Worm (Caenorhabditis elegans) whole organism, late embryonic: ENCODE measurements around the gene K01A12.3.

ENCODE experiments used
- C08G9.2 ChIP-seq: sonication (generic microtip); optimal IDR thresholded peaks from 2 replicates; lab custom pipeline; 2016; ENCODE audit warnings: mild to moderate bottlenecking, missing genetic modification characterization, moderate library complexity, missing compliant biosample characterization
- C38D4.7 ChIP-seq: fragments of 200-800 bp; sonication (Bioruptor generic); optimal IDR thresholded peaks from 2 replicates; lab custom pipeline; 2018; ENCODE audit warnings: mild to moderate bottlenecking, missing genetic modification characterization, moderate library complexity, missing compliant biosample characterization
- K09A11.1 ChIP-seq: sonication (generic microtip); optimal IDR thresholded peaks from 2 replicates; lab custom pipeline; 2017; ENCODE audit warnings: antibody characterized with exemption, mild to moderate bottlenecking, missing genetic modification characterization, missing compliant biosample characterization; ENCODE audit not compliant: insufficient read depth
- T23F11.4 ChIP-seq: fragments of 200-800 bp; sonication (Bioruptor generic); optimal IDR thresholded peaks from 2 replicates; lab custom pipeline; 2018; ENCODE audit warnings: mild to moderate bottlenecking, missing genetic modification characterization, missing compliant biosample characterization
- ahr-1 ChIP-seq: sonication (generic microtip); optimal IDR thresholded peaks from 2 replicates; lab custom pipeline; 2016; ENCODE audit warnings: missing genetic modification characterization, missing compliant biosample characterization
- ama-1 ChIP-seq: fragments of 150-350 bp; optimal IDR thresholded peaks from 2 replicates; lab custom pipeline; 2014
- ceh-14 ChIP-seq: sonication (generic microtip); optimal IDR thresholded peaks from 2 replicates; lab custom pipeline; 2016; ENCODE audit warnings: missing genotype, missing genetic modification characterization, missing compliant biosample characterization
- ceh-18 ChIP-seq: sonication (generic microtip); optimal IDR thresholded peaks from 2 replicates; lab custom pipeline; 2016; ENCODE audit warnings: missing genetic modification characterization, missing compliant biosample characterization
- ceh-22 ChIP-seq: sonication (generic microtip); optimal IDR thresholded peaks from 2 replicates; lab custom pipeline; 2017; ENCODE audit warnings: missing biosample characterization, missing genetic modification characterization
- ceh-24 ChIP-seq: sonication (generic microtip); optimal IDR thresholded peaks from 2 replicates; lab custom pipeline; 2016; ENCODE audit warnings: mild to moderate bottlenecking, missing genetic modification characterization, missing compliant biosample characterization
- ceh-30 ChIP-seq: fragments of 150-350 bp; optimal IDR thresholded peaks from 2 replicates; lab custom pipeline; 2014; ENCODE audit warnings: missing biosample characterization, missing genetic modification characterization
- ceh-34 ChIP-seq: sonication (generic microtip); optimal IDR thresholded peaks from 2 replicates; lab custom pipeline; 2016; ENCODE audit warnings: mild to moderate bottlenecking, missing genetic modification characterization, missing compliant biosample characterization
- eyg-1 ChIP-seq: sonication (generic microtip); optimal IDR thresholded peaks from 2 replicates; lab custom pipeline; 2016; ENCODE audit warnings: missing genotype, missing genetic modification characterization, missing compliant biosample characterization
- fax-1 ChIP-seq: sonication (generic microtip); optimal IDR thresholded peaks from 2 replicates; lab custom pipeline; 2016; ENCODE audit warnings: missing genotype, missing genetic modification characterization, missing compliant biosample characterization
- fkh-6 ChIP-seq: sonication (generic microtip); optimal IDR thresholded peaks from 2 replicates; lab custom pipeline; 2016; ENCODE audit warnings: missing genetic modification characterization, missing compliant biosample characterization
- hlh-13 ChIP-seq: fragments of 200-800 bp; sonication (Bioruptor generic); optimal IDR thresholded peaks from 2 replicates; lab custom pipeline; 2018; ENCODE audit warnings: mild to moderate bottlenecking, missing genetic modification characterization, missing compliant biosample characterization
- hlh-30 ChIP-seq: sonication (generic microtip); optimal IDR thresholded peaks from 2 replicates; lab custom pipeline; 2017; ENCODE audit warnings: antibody characterized with exemption, missing genetic modification characterization, missing compliant biosample characterization; ENCODE audit not compliant: insufficient read depth
- hlh-8 ChIP-seq: sonication (generic microtip); optimal IDR thresholded peaks from 2 replicates; lab custom pipeline; 2016; ENCODE audit warnings: missing genotype, missing genetic modification characterization, missing compliant biosample characterization
- lim-6 ChIP-seq: sonication (generic microtip); optimal IDR thresholded peaks from 2 replicates; lab custom pipeline; 2016; ENCODE audit warnings: missing genetic modification characterization, missing compliant biosample characterization
- madf-2 ChIP-seq: sonication (generic microtip); optimal IDR thresholded peaks from 2 replicates; lab custom pipeline; 2017; ENCODE audit warnings: missing genetic modification characterization, missing compliant biosample characterization
- mec-3 ChIP-seq: sonication (generic microtip); optimal IDR thresholded peaks from 2 replicates; lab custom pipeline; 2016; ENCODE audit warnings: borderline replicate concordance, missing genetic modification characterization, missing compliant biosample characterization
- nfya-1 ChIP-seq: sonication (generic microtip); optimal IDR thresholded peaks from 2 replicates; lab custom pipeline; 2017; ENCODE audit warnings: missing genetic modification characterization, mild to moderate bottlenecking, missing compliant biosample characterization, antibody characterized with exemption, moderate library complexity
- nhr-11 ChIP-seq: fragments of 150-350 bp; optimal IDR thresholded peaks from 2 replicates; lab custom pipeline; 2014; ENCODE audit warnings: missing biosample characterization, missing genetic modification characterization
- pag-3 ChIP-seq: sonication (generic microtip); optimal IDR thresholded peaks from 2 replicates; lab custom pipeline; 2016; ENCODE audit warnings: missing compliant biosample characterization, missing genetic modification characterization, borderline replicate concordance
- pha-2 ChIP-seq: sonication (generic microtip); optimal IDR thresholded peaks from 2 replicates; lab custom pipeline; 2017; ENCODE audit warnings: mild to moderate bottlenecking, missing genetic modification characterization, missing compliant biosample characterization
- pqm-1 ChIP-seq: sonication (generic microtip); optimal IDR thresholded peaks from 2 replicates; lab custom pipeline; 2016; ENCODE audit warnings: missing genetic modification characterization, missing compliant biosample characterization
- pros-1 ChIP-seq: fragments of 150-350 bp; optimal IDR thresholded peaks from 2 replicates; lab custom pipeline; 2014; ENCODE audit warnings: missing biosample characterization, missing genetic modification reagents, missing genetic modification characterization
- ref-2 ChIP-seq: sonication (generic microtip); optimal IDR thresholded peaks from 2 replicates; lab custom pipeline; 2016; ENCODE audit warnings: missing genetic modification characterization, missing compliant biosample characterization
- rnt-1 ChIP-seq: sonication (generic microtip); optimal IDR thresholded peaks from 2 replicates; lab custom pipeline; 2016; ENCODE audit warnings: missing genetic modification characterization, missing compliant biosample characterization
- sox-2 ChIP-seq: fragments of 200-800 bp; sonication (Bioruptor generic); IDR thresholded peaks from 2 replicates; pipeline ENCODE4 v1.3.6; 2022; ENCODE audit warnings: missing genetic modification reagents, missing genetic modification characterization, missing compliant biosample characterization
- sox-4 ChIP-seq: sonication (generic microtip); optimal IDR thresholded peaks from 2 replicates; lab custom pipeline; 2017; ENCODE audit warnings: mild to moderate bottlenecking, missing genetic modification characterization, inconsistent platforms, missing compliant biosample characterization
- ttx-3 ChIP-seq: sonication (generic microtip); optimal IDR thresholded peaks from 2 replicates; lab custom pipeline; 2016; ENCODE audit warnings: missing genetic modification reagents, missing genetic modification characterization, missing compliant biosample characterization
- unc-42 ChIP-seq: sonication (generic microtip); optimal IDR thresholded peaks from 2 replicates; lab custom pipeline; 2016; ENCODE audit warnings: missing genotype, missing genetic modification characterization, missing compliant biosample characterization
- unc-55 ChIP-seq: sonication (generic microtip); optimal IDR thresholded peaks from 2 replicates; lab custom pipeline; 2017; ENCODE audit warnings: missing biosample characterization, missing genetic modification reagents, missing genetic modification characterization
- unc-86 ChIP-seq: sonication (generic microtip); optimal IDR thresholded peaks from 2 replicates; lab custom pipeline; 2016; ENCODE audit warnings: missing genetic modification characterization, missing compliant biosample characterization

The K01A12.3 gene

DNA sequence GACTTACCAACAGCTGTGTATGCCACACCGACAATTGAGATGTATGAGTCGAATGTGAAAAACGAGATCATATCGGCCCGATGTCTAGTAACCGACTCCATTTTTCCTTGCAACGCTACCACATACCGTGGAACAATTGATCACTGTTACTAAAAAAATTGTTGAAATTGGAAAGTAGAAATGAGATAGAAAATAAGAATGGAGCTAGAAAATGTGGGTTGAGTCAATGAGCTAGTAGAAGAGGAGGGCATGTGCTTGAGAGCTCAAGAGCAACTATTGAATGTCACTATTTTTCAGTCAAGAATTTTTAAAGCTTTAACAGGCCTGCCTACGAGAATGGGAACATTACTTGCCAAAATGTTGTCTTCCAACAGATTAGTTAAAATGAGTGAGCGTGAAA is at the start of gene K01A12.3:
TSS of gene K01A12.3 (minus strand) at position 101 of the 400 bp plus-strand sequence.
- TF ChIP-seq T23F11.4 (GFP tag; lab: Kevin White, UChicago) (no peak), K09A11.1 (no peak), sox-2 (no peak), pag-3 (no peak), pros-1 (tag; lab: Kevin White, UChicago) (no peak), mec-3 (tag; lab: Kevin White, UChicago) (no peak), fkh-6 (tag; lab: Kevin White, UChicago) (no peak), C38D4.7 (no peak), unc-42 (tag; lab: Kevin White, UChicago) (no peak), ceh-34 (tag; lab: Kevin White, UChicago) (no peak), ttx-3 (tag; lab: Kevin White, UChicago) (no peak), ceh-18 (no peak), ama-1 (lab: Kevin White, UChicago) (no peak), nhr-11 (no peak), eyg-1 (tag; lab: Kevin White, UChicago) (no peak), madf-2 (tag; lab: Kevin White, UChicago) (no peak), pha-2 (tag; lab: Kevin White, UChicago) (no peak)

DNA sequence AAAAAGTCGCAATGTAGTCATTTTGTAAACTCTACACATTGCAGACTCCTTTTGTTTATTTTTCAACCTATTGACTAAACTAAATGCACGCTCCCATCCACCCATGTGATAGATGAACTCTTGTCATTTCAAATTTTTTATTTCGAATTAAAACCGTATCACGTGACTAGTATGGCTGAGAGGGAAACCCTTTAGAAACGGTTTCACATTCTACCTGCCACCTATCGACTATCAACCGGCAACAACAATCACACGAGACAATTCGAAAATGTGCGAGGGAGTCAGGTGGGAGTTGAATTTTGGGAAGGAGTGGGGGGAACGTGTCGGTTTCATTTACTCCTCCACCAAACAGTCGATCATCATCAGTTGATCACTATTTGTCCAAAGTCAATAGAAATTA is 49.5 kb upstream of the K01A12.3 start:
- TF ChIP-seq hlh-30 (tag; lab: Kevin White, UChicago): peak; percentile 68
- TF ChIP-seq ceh-14 (tag; lab: Kevin White, UChicago): no peak
- TF ChIP-seq, all 69 proteins: peak for 1

DNA sequence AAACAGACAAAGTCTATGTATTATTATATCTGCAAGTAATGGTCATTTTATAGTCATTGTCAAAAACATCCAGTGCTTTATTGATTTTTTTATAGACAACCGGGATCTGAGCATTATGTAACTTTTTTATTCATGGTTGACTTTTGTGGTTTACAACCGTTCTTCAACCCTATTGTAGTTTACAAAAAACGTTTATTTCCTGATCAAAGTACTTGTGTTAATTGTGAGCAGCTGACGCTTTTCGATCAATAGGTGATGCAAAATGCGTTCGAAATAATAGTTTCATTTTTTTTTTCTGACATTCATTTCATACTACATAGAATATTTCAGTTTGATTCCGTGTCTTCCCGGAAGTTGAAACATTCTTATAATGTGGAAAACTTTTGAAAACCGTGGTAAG is 47.8 kb upstream of the K01A12.3 start, which contains the start of the genes K09E2.2 and K09E2.3:
TSS of gene K09E2.2 (plus strand) at position 301 of the 400 bp plus-strand sequence.
TSS of gene K09E2.3 (plus strand) at position 325 of the 400 bp plus-strand sequence.
- TF ChIP-seq sox-4 (tag; lab: Kevin White, UChicago) (no peak), hlh-13 (no peak), sox-2 (no peak), unc-86 (tag; lab: Kevin White, UChicago) (no peak), ahr-1 (no peak)

DNA sequence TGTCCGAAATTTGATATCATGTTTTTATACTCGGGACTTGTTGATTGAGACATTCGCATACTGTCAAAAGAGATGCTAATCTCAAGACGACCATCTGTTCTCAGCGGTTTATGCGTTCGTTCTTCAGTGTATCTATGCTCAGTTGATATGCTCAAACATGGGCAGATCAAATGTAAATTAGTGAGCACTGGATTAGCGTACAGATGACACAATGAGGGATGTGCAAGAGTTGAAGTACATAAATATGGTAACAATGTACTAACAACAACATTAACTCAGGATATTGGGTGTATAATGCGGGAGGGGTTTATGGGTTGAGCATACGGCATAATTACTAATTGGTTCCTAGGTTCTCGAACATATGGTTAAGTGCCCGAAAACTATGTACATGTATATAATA is 37.5 kb upstream of the K01A12.3 start:
- TF ChIP-seq C08G9.2: no peak
- TF ChIP-seq hlh-13: no peak
- peak; percentile 9 for TF ChIP-seq unc-42 (tag; lab: Kevin White, UChicago)

DNA sequence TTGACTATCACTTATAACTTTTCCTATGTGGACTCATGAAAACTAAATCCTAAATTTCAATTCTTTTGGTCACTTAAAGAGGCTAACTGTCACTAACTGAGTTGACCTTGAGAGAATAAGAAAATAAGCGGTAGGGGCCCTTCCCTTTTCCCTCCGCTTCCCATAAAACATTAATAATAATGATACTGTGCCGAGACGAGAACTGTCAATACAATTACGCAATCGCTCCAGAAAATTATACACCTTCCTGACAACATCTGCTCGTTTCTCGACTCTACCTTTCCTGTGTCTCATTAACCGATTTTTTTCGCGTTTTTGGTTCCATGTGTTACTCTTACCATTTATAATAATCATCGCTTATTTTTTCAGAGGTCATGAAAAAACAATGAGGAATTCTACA is 35.9 kb upstream of the K01A12.3 start:
- no peak for TF ChIP-seq unc-42 (tag; lab: Kevin White, UChicago)
- TF ChIP-seq ref-2 (tag; lab: Kevin White, UChicago): no peak
- no peak for TF ChIP-seq C08G9.2
- TF ChIP-seq mec-3 (tag; lab: Kevin White, UChicago): no peak
- no peak for TF ChIP-seq pqm-1 (tag; lab: Kevin White, UChicago)

DNA sequence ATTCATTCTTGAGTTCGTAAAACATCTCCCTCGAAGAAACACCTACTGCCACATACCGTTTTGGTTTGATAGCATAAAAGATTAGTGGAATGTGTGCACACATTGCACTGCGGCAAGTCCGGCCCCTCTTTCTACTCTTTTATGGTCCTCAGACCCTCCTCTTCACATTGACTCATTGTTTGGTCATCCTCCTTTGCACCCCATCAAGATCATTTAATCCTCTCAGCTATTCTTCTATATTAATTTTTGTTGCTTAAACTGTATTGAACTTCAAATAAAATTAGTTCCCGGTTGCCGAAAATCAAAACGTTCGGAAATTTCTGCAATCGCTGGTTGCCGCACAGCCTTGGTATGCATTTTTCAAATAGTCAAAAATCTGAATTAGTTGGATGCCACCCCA is 35.3 kb upstream of the K01A12.3 start, which contains the start of gene rig-1:
TSS of gene rig-1 (plus strand) at position 301 of the 400 bp plus-strand sequence.
- no peak for TF ChIP-seq pros-1 (tag; lab: Kevin White, UChicago)
- no peak for TF ChIP-seq pqm-1 (tag; lab: Kevin White, UChicago)
- TF ChIP-seq fax-1 (tag; lab: Kevin White, UChicago): no peak
- no peak for TF ChIP-seq lim-6
- no peak for TF ChIP-seq ceh-24
- TF ChIP-seq nfya-1: no peak
- no peak for TF ChIP-seq ceh-22 (tag; lab: Kevin White, UChicago)
- TF ChIP-seq, all 69 proteins: peak for 0

DNA sequence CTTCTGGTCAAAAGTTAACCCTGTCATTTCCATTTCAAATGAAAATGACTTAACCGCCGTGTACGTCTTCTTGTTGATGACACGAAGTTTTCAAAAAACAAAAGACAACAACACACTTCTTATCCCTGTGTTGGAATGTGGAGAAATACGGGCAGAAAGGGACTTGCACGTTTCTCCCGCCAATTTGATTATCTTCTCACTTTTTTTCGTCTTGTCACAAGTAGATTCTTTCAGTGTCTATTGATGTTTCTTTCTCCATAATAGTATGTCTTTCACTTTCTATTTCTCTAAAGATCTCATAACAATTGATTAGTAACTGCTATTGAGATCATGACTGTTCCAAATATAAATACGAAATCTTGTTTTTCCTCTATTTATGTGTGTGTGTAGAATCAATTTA is 34.5 kb upstream of the K01A12.3 start:
- TF ChIP-seq ceh-30 (tag; lab: Kevin White, UChicago): no peak
- no peak for TF ChIP-seq unc-55 (GFP tag; lab: Kevin White, UChicago)
- peak; percentile 87 for TF ChIP-seq unc-42 (tag; lab: Kevin White, UChicago)
- no peak for TF ChIP-seq hlh-8 (tag; lab: Kevin White, UChicago)
- TF ChIP-seq hlh-13: no peak
- no peak for TF ChIP-seq lim-6
- TF ChIP-seq rnt-1: no peak
- no peak for TF ChIP-seq pqm-1 (tag; lab: Kevin White, UChicago)
